Worm (Caenorhabditis elegans) whole organism, young adult: ENCODE data around the gene cyp-14A3.
A peak's percentile ranks its signal among the peaks of the same experiment; 100 is the strongest.

ENCODE experiments used
- B0019.2 ChIP-seq: fragments of 200-800 bp; sonication (Bioruptor generic); conservative IDR thresholded peaks from 2 replicates; pipeline ENCODE4 v1.3.6; 2022; ENCODE audit warnings: missing genetic modification reagents, missing genetic modification characterization, missing compliant biosample characterization
- B0261.1 ChIP-seq: sonication (generic microtip); optimal IDR thresholded peaks from 2 replicates; lab custom pipeline; 2016; ENCODE audit warnings: mild to moderate bottlenecking, missing genetic modification characterization, moderate library complexity, missing compliant biosample characterization
- C06A6.2 ChIP-seq: fragments of 200-800 bp; sonication (Bioruptor generic); conservative IDR thresholded peaks from 2 replicates; pipeline ENCODE4 v1.3.6; 2022; ENCODE audit warnings: missing genetic modification characterization, missing compliant biosample characterization
- C17E4.6 ChIP-seq: fragments of 200-800 bp; sonication (Bioruptor generic); IDR thresholded peaks from 2 replicates; pipeline ENCODE4 v1.3.6; 2022; ENCODE audit warnings: missing genetic modification reagents, missing genetic modification characterization, missing compliant biosample characterization
- F22D6.2 ChIP-seq: sonication (generic microtip); optimal IDR thresholded peaks from 2 replicates; lab custom pipeline; 2016; ENCODE audit warnings: mild to moderate bottlenecking, missing genetic modification characterization, missing compliant biosample characterization
- F33H1.4 ChIP-seq: fragments of 200-800 bp; sonication (Bioruptor generic); IDR thresholded peaks from 2 replicates; pipeline ENCODE4 v1.3.6; 2022; ENCODE audit warnings: missing genetic modification reagents, missing genetic modification characterization, missing compliant biosample characterization
- T26A5.8 ChIP-seq: sonication (generic microtip); optimal IDR thresholded peaks from 2 replicates; lab custom pipeline; 2016; ENCODE audit warnings: missing genetic modification characterization, missing compliant biosample characterization
- Y95B8A.8 ChIP-seq: fragments of 200-800 bp; sonication (Bioruptor generic); IDR thresholded peaks from 2 replicates; pipeline ENCODE4 v1.3.6; 2022; ENCODE audit warnings: missing genetic modification reagents, missing genetic modification characterization, missing compliant biosample characterization
- ZK185.1 ChIP-seq: sonication (generic microtip); optimal IDR thresholded peaks from 2 replicates; lab custom pipeline; 2016; ENCODE audit warnings: mild to moderate bottlenecking, missing genetic modification characterization, missing compliant biosample characterization; ENCODE audit not compliant: poor library complexity, severe bottlenecking
- akir-1 ChIP-seq: fragments of 200-800 bp; sonication (Bioruptor generic); optimal IDR thresholded peaks from 2 replicates; lab custom pipeline; 2018; ENCODE audit warnings: mild to moderate bottlenecking, missing genetic modification characterization, moderate library complexity, missing compliant biosample characterization
- bed-2 ChIP-seq: fragments of 200-800 bp; sonication (Bioruptor generic); IDR thresholded peaks from 2 replicates; pipeline ENCODE4 v1.3.6; 2022; ENCODE audit warnings: missing genetic modification reagents, missing genetic modification characterization, missing compliant biosample characterization
- ccch-3 ChIP-seq: fragments of 200-800 bp; sonication (Bioruptor generic); optimal IDR thresholded peaks from 2 replicates; lab custom pipeline; 2018; ENCODE audit warnings: mild to moderate bottlenecking, missing genetic modification characterization, missing compliant biosample characterization
- ceh-58 ChIP-seq: fragments of 200-800 bp; sonication (Bioruptor generic); IDR thresholded peaks from 2 replicates; pipeline ENCODE4 v1.3.6; 2022; ENCODE audit warnings: missing genetic modification characterization, missing compliant biosample characterization
- dpl-1 ChIP-seq: fragments of 150-350 bp; optimal IDR thresholded peaks from 2 replicates; lab custom pipeline; 2014; ENCODE audit warnings: missing biosample characterization, missing genetic modification reagents, missing genetic modification characterization
- egl-18 ChIP-seq: fragments of 200-800 bp; sonication (Bioruptor generic); IDR thresholded peaks from 2 replicates; pipeline ENCODE4 v1.3.6; 2022; ENCODE audit warnings: missing genetic modification reagents, missing genetic modification characterization, missing compliant biosample characterization
- ets-4 ChIP-seq: fragments of 200-800 bp; sonication (Bioruptor generic); optimal IDR thresholded peaks from 2 replicates; lab custom pipeline; 2018; ENCODE audit warnings: mild to moderate bottlenecking, missing genetic modification characterization, missing compliant biosample characterization
- fkh-3 ChIP-seq: sonication (generic microtip); optimal IDR thresholded peaks from 2 replicates; lab custom pipeline; 2016; ENCODE audit warnings: mild to moderate bottlenecking, missing genetic modification characterization, missing compliant biosample characterization
- gei-17 ChIP-seq: fragments of 200-800 bp; sonication (Bioruptor generic); optimal IDR thresholded peaks from 2 replicates; lab custom pipeline; 2018; ENCODE audit warnings: mild to moderate bottlenecking, missing genetic modification characterization, missing compliant biosample characterization
- him-1 ChIP-seq: sonication (generic microtip); optimal IDR thresholded peaks from 2 replicates; lab custom pipeline; 2016; ENCODE audit warnings: missing genotype, missing genetic modification reagents, missing genetic modification characterization, missing compliant biosample characterization
- hlh-26 ChIP-seq: fragments of 200-800 bp; sonication (Bioruptor generic); conservative IDR thresholded peaks from 2 replicates; pipeline ENCODE4 v1.3.6; 2022; ENCODE audit warnings: missing genetic modification reagents, missing genetic modification characterization, missing compliant biosample characterization
- hmg-1.2 ChIP-seq: fragments of 200-800 bp; sonication (Bioruptor generic); IDR thresholded peaks from 2 replicates; pipeline ENCODE4 v1.3.6; 2022; ENCODE audit warnings: missing genetic modification reagents, missing genetic modification characterization, missing compliant biosample characterization
- hrde-1 ChIP-seq: sonication (generic microtip); optimal IDR thresholded peaks from 2 replicates; lab custom pipeline; 2016; ENCODE audit warnings: missing genetic modification characterization, mild to moderate bottlenecking, missing compliant biosample characterization, moderate library complexity, missing genotype, missing genetic modification reagents, borderline replicate concordance
- let-526 ChIP-seq: fragments of 200-800 bp; sonication (Bioruptor generic); IDR thresholded peaks from 2 replicates; pipeline ENCODE4 v1.3.6; 2022; ENCODE audit warnings: missing genetic modification reagents, missing genetic modification characterization, missing compliant biosample characterization
- let-607 ChIP-seq, 2 experiments: fragments of 200-800 bp in 1 of 2; sonication (Bioruptor generic) in 1 of 2; sonication (generic microtip) in 1 of 2; optimal IDR thresholded peaks; 2 replicates each; lab custom pipeline; 2016 to 2018; ENCODE audit warnings: mild to moderate bottlenecking in 2 of 2, missing compliant biosample characterization in 2 of 2, missing genetic modification characterization in 2 of 2, moderate library complexity in 2 of 2, missing genotype in 1 of 2
- lin-54 ChIP-seq: fragments of 200-800 bp; sonication (Bioruptor generic); optimal IDR thresholded peaks from 2 replicates; lab custom pipeline; 2018; ENCODE audit warnings: mild to moderate bottlenecking, missing genetic modification characterization, missing compliant biosample characterization
- lir-1 ChIP-seq: fragments of 200-800 bp; sonication (Bioruptor generic); conservative IDR thresholded peaks from 2 replicates; pipeline ENCODE4 v1.3.6; 2022; ENCODE audit warnings: missing genetic modification reagents, missing genetic modification characterization, missing compliant biosample characterization
- lsl-1 ChIP-seq: fragments of 200-800 bp; sonication (Bioruptor generic); optimal IDR thresholded peaks from 2 replicates; lab custom pipeline; 2018; ENCODE audit warnings: mild to moderate bottlenecking, missing genetic modification characterization, moderate library complexity, missing compliant biosample characterization
- lsy-27 ChIP-seq: sonication (generic microtip); optimal IDR thresholded peaks from 2 replicates; lab custom pipeline; 2017; ENCODE audit warnings: missing genetic modification characterization, mild to moderate bottlenecking, missing compliant biosample characterization, antibody characterized with exemption, missing genotype, borderline replicate concordance; ENCODE audit not compliant: insufficient read depth
- madf-10 ChIP-seq: sonication (generic microtip); optimal IDR thresholded peaks from 2 replicates; lab custom pipeline; 2016; ENCODE audit warnings: mild to moderate bottlenecking, missing genetic modification characterization, missing compliant biosample characterization
- madf-3 ChIP-seq: fragments of 200-800 bp; sonication (Bioruptor generic); IDR thresholded peaks from 2 replicates; pipeline ENCODE4 v1.3.6; 2022; ENCODE audit warnings: missing genetic modification reagents, missing genetic modification characterization, missing compliant biosample characterization
- madf-8 ChIP-seq: fragments of 200-800 bp; sonication (Bioruptor generic); conservative IDR thresholded peaks from 2 replicates; pipeline ENCODE4 v1.3.6; 2022; ENCODE audit warnings: missing genetic modification reagents, missing genetic modification characterization, missing compliant biosample characterization
- mcd-1 ChIP-seq: fragments of 200-800 bp; sonication (Bioruptor generic); IDR thresholded peaks from 2 replicates; pipeline ENCODE4 v1.3.6; 2022; ENCODE audit warnings: missing genetic modification reagents, missing genetic modification characterization, missing compliant biosample characterization
- mes-4 ChIP-seq: sonication (generic microtip); optimal IDR thresholded peaks from 2 replicates; lab custom pipeline; 2016; ENCODE audit warnings: missing genotype, missing genetic modification characterization, missing compliant biosample characterization
- mxl-1 ChIP-seq: sonication (generic microtip); optimal IDR thresholded peaks from 2 replicates; lab custom pipeline; 2016; ENCODE audit warnings: missing genetic modification characterization, missing compliant biosample characterization
- nfya-1 ChIP-seq: sonication (generic microtip); optimal IDR thresholded peaks from 2 replicates; lab custom pipeline; 2017; ENCODE audit warnings: antibody characterized with exemption, missing compliant biosample characterization, missing genetic modification characterization, borderline replicate concordance; ENCODE audit not compliant: insufficient read depth
- nfya-2 ChIP-seq: fragments of 200-800 bp; sonication (Bioruptor generic); IDR thresholded peaks from 2 replicates; pipeline ENCODE4 v1.3.6; 2022; ENCODE audit warnings: missing genetic modification reagents, missing genetic modification characterization, missing compliant biosample characterization
- nfyb-1 ChIP-seq: fragments of 200-800 bp; sonication (Bioruptor generic); IDR thresholded peaks from 2 replicates; pipeline ENCODE4 v1.3.6; 2022; ENCODE audit warnings: missing genetic modification reagents, missing genetic modification characterization, missing compliant biosample characterization
- nhr-27 ChIP-seq: fragments of 200-800 bp; sonication (Bioruptor generic); optimal IDR thresholded peaks from 2 replicates; lab custom pipeline; 2018; ENCODE audit warnings: mild to moderate bottlenecking, missing genetic modification characterization, moderate library complexity, missing compliant biosample characterization
- nhr-90 ChIP-seq: sonication (generic microtip); optimal IDR thresholded peaks from 2 replicates; lab custom pipeline; 2016; ENCODE audit warnings: missing genotype, mild to moderate bottlenecking, missing genetic modification characterization, missing compliant biosample characterization
- pbrm-1 ChIP-seq: fragments of 200-800 bp; sonication (Bioruptor generic); IDR thresholded peaks from 2 replicates; pipeline ENCODE4 v1.3.6; 2022; ENCODE audit warnings: missing genetic modification reagents, missing genetic modification characterization, missing compliant biosample characterization
- sdz-38 ChIP-seq: sonication (generic microtip); optimal IDR thresholded peaks from 2 replicates; lab custom pipeline; 2016; ENCODE audit warnings: missing genotype, missing genetic modification characterization, missing compliant biosample characterization
- sptf-2 ChIP-seq: fragments of 200-800 bp; sonication (Bioruptor generic); optimal IDR thresholded peaks from 2 replicates; lab custom pipeline; 2018; ENCODE audit warnings: mild to moderate bottlenecking, missing genetic modification characterization, missing compliant biosample characterization
- tbp1 ChIP-seq: fragments of 200-800 bp; sonication (Bioruptor generic); optimal IDR thresholded peaks from 2 replicates; lab custom pipeline; 2018; ENCODE audit warnings: mild to moderate bottlenecking, missing genetic modification characterization, missing compliant biosample characterization
- ztf-18 ChIP-seq: sonication (generic microtip); optimal IDR thresholded peaks from 2 replicates; lab custom pipeline; 2016; ENCODE audit warnings: missing genotype, mild to moderate bottlenecking, missing genetic modification characterization, missing compliant biosample characterization
- ztf-26 ChIP-seq: sonication (generic microtip); optimal IDR thresholded peaks from 2 replicates; lab custom pipeline; 2017; ENCODE audit warnings: missing genetic modification characterization, missing compliant biosample characterization
- ztf-3 ChIP-seq: fragments of 200-800 bp; sonication (Bioruptor generic); optimal IDR thresholded peaks from 2 replicates; lab custom pipeline; 2018; ENCODE audit warnings: mild to moderate bottlenecking, missing genetic modification characterization, missing compliant biosample characterization
- ztf-6 ChIP-seq: fragments of 200-800 bp; sonication (Bioruptor generic); IDR thresholded peaks from 2 replicates; pipeline ENCODE4 v1.3.6; 2022; ENCODE audit warnings: missing genetic modification reagents, missing genetic modification characterization, missing compliant biosample characterization

Gene cyp-14A3

DNA sequence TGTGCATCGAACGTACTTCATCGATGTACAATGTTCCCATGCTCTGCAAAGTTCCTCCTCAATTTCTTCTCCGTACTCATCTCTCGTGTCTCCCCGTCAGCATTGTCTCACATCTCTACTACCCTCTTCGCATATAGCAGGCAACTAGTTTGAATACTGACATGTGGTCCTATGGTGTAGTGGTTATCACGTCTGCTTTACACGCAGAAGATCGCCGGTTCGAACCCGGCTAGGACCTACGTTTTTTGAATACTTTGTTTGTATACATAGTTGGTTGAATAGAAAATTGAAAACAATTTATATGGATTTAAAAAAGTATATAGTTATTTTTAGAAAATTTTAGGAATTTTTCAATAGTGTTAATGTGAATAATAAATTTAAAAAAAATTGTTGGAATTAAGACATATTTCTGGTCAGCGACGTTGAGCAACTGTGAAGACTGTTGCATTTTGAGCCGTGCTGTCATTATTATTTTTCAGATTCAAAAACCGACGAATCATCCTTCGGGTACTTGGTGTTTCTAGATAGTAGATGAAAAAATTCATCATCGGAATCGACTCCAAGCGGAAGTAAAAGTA lies 33.0 kb upstream of the cyp-14A3 start:
- no peak for TF ChIP-seq lin-54
- TF ChIP-seq ccch-3 (GFP tag; lab: Kevin White, UChicago) = peak; percentile 52
- TF ChIP-seq ztf-26 (tag; lab: Kevin White, UChicago) = peak; percentile 81
- peak; percentile 79; the same call in 1 of the 2 replicates for TF ChIP-seq egl-18 (GFP tag; lab: Robert Waterston, UW)
- TF ChIP-seq ceh-58 = 0 out of 2 replicates have a peak, but pooled peaks have one; percentile 22
- TF ChIP-seq madf-10 = peak; percentile 89
- TF ChIP-seq pbrm-1 (GFP tag; lab: Robert Waterston, UW) = peak; percentile 89
- TF ChIP-seq nfya-1 (tag; lab: Kevin White, UChicago) = no peak
- TF ChIP-seq dpl-1 (GFP tag; lab: Kevin White, UChicago) = peak; percentile 12
- peak; percentile 92 for TF ChIP-seq nfyb-1 (GFP tag; lab: Robert Waterston, UW)
- peak; percentile 79 for TF ChIP-seq Y95B8A.8 (GFP tag; lab: Robert Waterston, UW)
- TF ChIP-seq lir-1 (GFP tag; lab: Robert Waterston, UW) = no peak
- TF ChIP-seq madf-8 (GFP tag; lab: Robert Waterston, UW) = 0 out of 2 replicates have a peak, but pooled peaks have one; percentile 17
- peak; percentile 85 for TF ChIP-seq mes-4 (tag; lab: Kevin White, UChicago)
- peak; percentile 57; the same call in 1 of the 2 replicates for TF ChIP-seq bed-2 (GFP tag; lab: Robert Waterston, UW)
- TF ChIP-seq ztf-6 = no peak
- 0 out of 2 replicates have a peak, but pooled peaks have one; percentile 33 for TF ChIP-seq hlh-26 (GFP tag; lab: Robert Waterston, UW)
- TF ChIP-seq lsl-1 = peak; percentile 34
- no peak for TF ChIP-seq sdz-38
- TF ChIP-seq fkh-3 (tag; lab: Kevin White, UChicago) = peak; percentile 95
- TF ChIP-seq mcd-1 (GFP tag; lab: Robert Waterston, UW) = no peak; the same call in none of the 2 replicates
- peak; percentile 63 for TF ChIP-seq ets-4 (GFP tag; lab: Kevin White, UChicago)
- peak; percentile 92 for TF ChIP-seq nhr-90 (tag; lab: Kevin White, UChicago)
- TF ChIP-seq B0019.2 (GFP tag; lab: Robert Waterston, UW) = peak; percentile 52; the same call in 1 of the 2 replicates
- peak; percentile 77 for TF ChIP-seq ztf-18 (tag; lab: Kevin White, UChicago)
- TF ChIP-seq mxl-1 (tag; lab: Kevin White, UChicago) = peak; percentile 93
- TF ChIP-seq hmg-1.2 (GFP tag; lab: Robert Waterston, UW) = peak; percentile 87
- TF ChIP-seq F22D6.2 = peak; percentile 73
- peak; percentile 98 for TF ChIP-seq B0261.1
- peak; percentile 76 for TF ChIP-seq lsy-27 (tag; lab: Kevin White, UChicago)
- TF ChIP-seq let-607 (tag; optimal IDR thresholded peaks at IDR 0.05; lab: Kevin White, UChicago) = peak; percentile 56 to 71
- TF ChIP-seq C06A6.2 = peak; percentile 71
- TF ChIP-seq him-1 (tag; lab: Kevin White, UChicago) = peak; percentile 89
- peak; percentile 61 for TF ChIP-seq ztf-3 (GFP tag; lab: Kevin White, UChicago)
- TF ChIP-seq nhr-27 (tag; lab: Kevin White, UChicago) = peak; percentile 86
- peak; percentile 70 for TF ChIP-seq gei-17 (GFP tag; lab: Kevin White, UChicago)
- no peak for TF ChIP-seq akir-1
- TF ChIP-seq tbp1 (GFP tag; lab: Kevin White, UChicago) = peak; percentile 99
- no peak for TF ChIP-seq nfya-2 (GFP tag; lab: Robert Waterston, UW)
- 0 out of 2 replicates have a peak, but pooled peaks have one; percentile 78 for TF ChIP-seq let-526 (GFP tag; lab: Robert Waterston, UW)
- 0 out of 2 replicates have a peak, but pooled peaks have one; percentile 67 for TF ChIP-seq C17E4.6 (GFP tag; lab: Robert Waterston, UW)
- TF ChIP-seq ZK185.1 (tag; lab: Kevin White, UChicago) = peak; percentile 94
- TF ChIP-seq T26A5.8 (tag; lab: Kevin White, UChicago) = peak; percentile 73
- TF ChIP-seq madf-3 (GFP tag; lab: Robert Waterston, UW) = no peak; the same call in 1 of the 2 replicates
- no peak for TF ChIP-seq F33H1.4
- peak; percentile 90 for TF ChIP-seq sptf-2 (GFP tag; lab: Kevin White, UChicago)
- peak; percentile 90 for TF ChIP-seq hrde-1 (tag; lab: Kevin White, UChicago)
